Fruit fly (Drosophila melanogaster) whole organism, wandering third instar larva: ENCODE measurements around the gene CG15914.
A peak's percentile ranks its signal among the peaks of the same experiment; 100 is the strongest.

Experiments used
- Abd-B ChIP-seq: fragments of >200 bp; optimal IDR thresholded peaks from 2 replicates; lab custom pipeline; 2017; ENCODE audit warnings: missing biosample characterization, missing genetic modification characterization
- CG32264 ChIP-seq: fragments of 200-800 bp; sonication (Bioruptor generic); optimal IDR thresholded peaks from 2 replicates; lab custom pipeline; 2016; ENCODE audit warnings: missing biosample characterization, missing genetic modification characterization
- CrebA ChIP-seq: fragments of 200-800 bp; sonication (Bioruptor generic); optimal IDR thresholded peaks from 2 replicates; lab custom pipeline; 2016; ENCODE audit warnings: missing biosample characterization, mild to moderate bottlenecking, missing genetic modification characterization, borderline replicate concordance
- Dfd ChIP-seq: fragments of >200 bp; optimal IDR thresholded peaks from 2 replicates; lab custom pipeline; 2017; ENCODE audit warnings: missing biosample characterization, missing genetic modification characterization
- Dif ChIP-seq: fragments of 200-275, 200-300 bp; sonication (Bioruptor generic); optimal IDR thresholded peaks from 2 replicates; lab custom pipeline; 2018; ENCODE audit warnings: missing biosample characterization, missing genetic modification characterization; ENCODE audit not compliant: partially characterized antibody
- GATAd ChIP-seq: sonication (Bioruptor generic); optimal IDR thresholded peaks from 2 replicates; lab custom pipeline; 2016; ENCODE audit warnings: missing biosample characterization, missing genetic modification characterization
- HLH106 ChIP-seq: fragments of 200-800 bp; optimal IDR thresholded peaks from 3 replicates; lab custom pipeline; 2019; ENCODE audit warnings: missing biosample characterization, mild to moderate bottlenecking, missing genetic modification characterization, moderate library complexity
- Hnf4 ChIP-seq: fragments of 200-800 bp; sonication (Bioruptor generic); optimal IDR thresholded peaks from 2 replicates; lab custom pipeline; 2016; ENCODE audit warnings: missing biosample characterization, mild to moderate bottlenecking, missing genetic modification characterization
- Hr83 ChIP-seq: fragments of 200-300 bp; sonication (Bioruptor generic); optimal IDR thresholded peaks from 2 replicates; lab custom pipeline; 2016; ENCODE audit warnings: missing biosample characterization, mild to moderate bottlenecking, missing genetic modification characterization, moderate library complexity; ENCODE audit not compliant: poor library complexity, severe bottlenecking
- Jra ChIP-seq: sonication (Bioruptor generic); optimal IDR thresholded peaks from 2 replicates; lab custom pipeline; 2016; ENCODE audit warnings: missing biosample characterization, missing genetic modification characterization
- Mio ChIP-seq: sonication (Bioruptor generic); optimal IDR thresholded peaks from 2 replicates; lab custom pipeline; 2016; ENCODE audit warnings: missing biosample characterization, missing genetic modification characterization
- N ChIP-seq: fragments of >200 bp; optimal IDR thresholded peaks from 2 replicates; lab custom pipeline; 2018; ENCODE audit warnings: missing biosample characterization, missing external identifiers, missing genetic modification characterization
- OdsH ChIP-seq: fragments of 200-800 bp; sonication (Bioruptor generic); optimal IDR thresholded peaks from 2 replicates; lab custom pipeline; 2016; ENCODE audit warnings: missing biosample characterization, mild to moderate bottlenecking, missing genetic modification characterization
- Rel ChIP-seq, 2 experiments: fragments of 200-800 bp; sonication (Bioruptor generic) in 1 of 2; optimal IDR thresholded peaks; 2 replicates in 1 of 2; 3 replicates in 1 of 2; lab custom pipeline; 2016 to 2019; ENCODE audit warnings: mild to moderate bottlenecking in 2 of 2, missing biosample characterization in 2 of 2, missing genetic modification characterization in 2 of 2, moderate library complexity in 1 of 2
- Sp1 ChIP-seq: fragments of 200-800 bp; sonication (Bioruptor generic); optimal IDR thresholded peaks from 3 replicates; lab custom pipeline; 2019; ENCODE audit warnings: missing biosample characterization, mild to moderate bottlenecking, missing genetic modification characterization, moderate library complexity
- Vsx2 ChIP-seq: fragments of 200-300, 225-300 bp; sonication (Bioruptor generic); optimal IDR thresholded peaks from 2 replicates; lab custom pipeline; 2018; ENCODE audit warnings: missing biosample characterization, missing genetic modification characterization; ENCODE audit not compliant: partially characterized antibody
- br ChIP-seq: fragments of 200-800 bp; sonication (Bioruptor generic); optimal IDR thresholded peaks from 2 replicates; lab custom pipeline; 2016; ENCODE audit warnings: missing biosample characterization, missing genetic modification characterization
- brk ChIP-seq: fragments of 200-800 bp; sonication (Bioruptor generic); optimal IDR thresholded peaks from 2 replicates; lab custom pipeline; 2016; ENCODE audit warnings: missing biosample characterization, mild to moderate bottlenecking, missing genetic modification characterization
- ey ChIP-seq: fragments of 200-800 bp; sonication (Bioruptor generic); optimal IDR thresholded peaks from 2 replicates; lab custom pipeline; 2016; ENCODE audit warnings: missing biosample characterization, missing genetic modification characterization
- foxo ChIP-seq, 2 experiments: fragments of 200-800 bp; sonication (Bioruptor generic); optimal IDR thresholded peaks; 2 replicates in 1 of 2; 3 replicates in 1 of 2; lab custom pipeline; 2016 to 2017; ENCODE audit warnings: missing biosample characterization in 2 of 2, missing genetic modification characterization in 2 of 2
- fru ChIP-seq: fragments of 200-800 bp; sonication (Bioruptor generic); optimal IDR thresholded peaks from 3 replicates; lab custom pipeline; 2016; ENCODE audit warnings: missing biosample characterization, mild to moderate bottlenecking, missing genetic modification characterization
- h ChIP-seq: fragments of 200-800 bp; sonication (Bioruptor generic); optimal IDR thresholded peaks from 3 replicates; lab custom pipeline; 2016; ENCODE audit warnings: missing biosample characterization, mild to moderate bottlenecking, missing genetic modification characterization
- jim ChIP-seq: fragments of 175-275, 200-325 bp; sonication (Bioruptor generic); optimal IDR thresholded peaks from 2 replicates; lab custom pipeline; 2016; ENCODE audit warnings: missing biosample characterization, mild to moderate bottlenecking, missing genetic modification characterization
- lola ChIP-seq: fragments of >200 bp; optimal IDR thresholded peaks from 2 replicates; lab custom pipeline; 2017; ENCODE audit warnings: missing biosample characterization, missing genetic modification characterization
- pan ChIP-seq: fragments of >200 bp; optimal IDR thresholded peaks from 2 replicates; lab custom pipeline; 2017
- psq ChIP-seq: fragments of 200-800 bp; sonication (Bioruptor generic); optimal IDR thresholded peaks from 3 replicates; lab custom pipeline; 2017; ENCODE audit warnings: missing biosample characterization, mild to moderate bottlenecking, missing genetic modification characterization, moderate library complexity
- rgr ChIP-seq: fragments of 200-800 bp; sonication (Bioruptor generic); optimal IDR thresholded peaks from 3 replicates; lab custom pipeline; 2016; ENCODE audit warnings: missing biosample characterization, mild to moderate bottlenecking, missing genetic modification characterization
- sage ChIP-seq: fragments of 200-800 bp; sonication (Bioruptor generic); optimal IDR thresholded peaks from 2 replicates; lab custom pipeline; 2016; ENCODE audit warnings: missing biosample characterization, mild to moderate bottlenecking, missing genetic modification characterization
- sv ChIP-seq: fragments of 200-800 bp; sonication (Bioruptor generic); optimal IDR thresholded peaks from 3 replicates; lab custom pipeline; 2016; ENCODE audit warnings: missing biosample characterization, missing genetic modification characterization
- usp ChIP-seq: fragments of >200 bp; optimal IDR thresholded peaks from 2 replicates; lab custom pipeline; 2017; ENCODE audit warnings: missing biosample characterization, missing genetic modification characterization
- woc ChIP-seq: sonication (Bioruptor generic); optimal IDR thresholded peaks from 2 replicates; lab custom pipeline; 2016; ENCODE audit warnings: missing biosample characterization, mild to moderate bottlenecking, missing genetic modification characterization

The CG15914 gene

DNA sequence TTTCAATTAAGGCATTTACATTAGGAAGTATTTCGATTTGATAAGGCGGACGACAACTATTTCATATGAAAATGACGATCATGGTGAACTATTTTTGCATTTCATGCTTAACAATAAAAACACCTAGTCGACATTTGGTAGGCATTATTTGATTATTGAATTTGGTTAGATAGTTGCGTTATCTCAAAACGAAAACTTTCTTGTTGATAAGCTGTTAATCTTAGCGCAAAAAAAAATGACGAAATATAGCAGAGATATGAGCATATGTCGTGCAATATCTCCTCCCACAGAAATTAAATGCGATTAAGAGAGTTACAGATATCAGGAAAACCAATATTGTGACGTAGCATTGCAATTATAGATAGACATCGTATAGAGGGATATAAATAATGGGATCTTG is 35.5 kb downstream of the CG15914 start:
- no peak for TF ChIP-seq Mio (GFP tag; lab: Kevin White, UChicago)
- TF ChIP-seq OdsH (GFP tag; lab: Kevin White, UChicago) = no peak
- no peak for TF ChIP-seq foxo (GFP tag; optimal IDR thresholded peaks at IDR 0.05; lab: Kevin White, UChicago)
- TF ChIP-seq HLH106 (tag; lab: Kevin White, UChicago) = no peak
- TF ChIP-seq psq = no peak
- no peak for TF ChIP-seq Hnf4 (GFP tag; lab: Kevin White, UChicago)
- no peak for TF ChIP-seq lola (GFP tag; lab: Kevin White, UChicago)
- TF ChIP-seq CG32264 (GFP tag; lab: Kevin White, UChicago) = no peak
- no peak for TF ChIP-seq Dfd
- TF ChIP-seq CrebA = no peak
- no peak for TF ChIP-seq Rel (GFP tag; optimal IDR thresholded peaks at IDR 0.05; lab: Kevin White, UChicago)
- no peak for TF ChIP-seq Rel (tag; optimal IDR thresholded peaks at IDR 0.05; lab: Kevin White, UChicago)
- TF ChIP-seq ey (GFP tag; lab: Kevin White, UChicago) = no peak
- no peak for TF ChIP-seq Abd-B
- no peak for TF ChIP-seq h (GFP tag; lab: Kevin White, UChicago)

DNA sequence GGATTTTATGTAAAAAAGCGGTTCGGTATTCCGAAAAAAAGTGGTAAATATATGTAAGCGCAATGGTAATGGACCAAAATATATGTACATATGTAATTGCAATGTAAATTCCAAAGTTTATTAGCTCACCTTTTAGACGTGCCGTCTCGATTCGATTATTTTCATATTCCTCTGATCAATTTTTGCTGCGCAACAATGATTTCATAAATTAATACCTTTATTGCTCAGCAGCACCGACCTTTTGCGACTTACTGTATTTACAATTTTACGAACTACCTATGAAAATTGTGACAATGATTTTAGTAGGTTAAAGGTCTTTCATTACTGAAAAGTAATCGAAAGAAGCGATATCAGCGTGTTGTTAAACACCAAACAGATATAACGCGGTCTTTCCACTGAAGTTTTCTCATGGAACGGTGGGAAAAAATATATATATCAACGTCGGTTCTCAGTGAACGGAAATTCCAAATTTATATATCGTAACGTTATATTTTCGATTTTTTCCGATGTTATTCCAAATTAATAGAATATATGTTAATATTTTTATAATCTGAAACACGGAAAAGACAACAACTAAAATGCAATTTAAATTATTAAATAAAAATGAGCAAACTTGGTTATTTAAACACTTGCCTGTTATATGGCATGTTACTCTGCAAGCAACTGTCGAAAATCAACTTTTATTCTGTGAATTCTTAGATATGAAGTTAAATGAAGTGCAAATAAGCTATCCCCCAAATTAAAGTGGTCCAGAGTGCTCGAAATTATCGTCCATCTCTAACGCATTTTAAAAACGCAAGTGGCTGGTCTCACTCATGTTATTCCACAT is 36.8 kb downstream of the CG15914 start, which contains the start of the genes MSBP and CG15916:
MSBP (minus strand) TSS at position 330 of the 829 bp plus-strand sequence.
CG15916 (plus strand) TSS at position 810 of the 829 bp plus-strand sequence.
- TF ChIP-seq psq = peak; percentile 12
- peak; percentile 51 for TF ChIP-seq HLH106 (tag; lab: Kevin White, UChicago)
- TF ChIP-seq pan (lab: Kevin White, UChicago) = no peak
- TF ChIP-seq Vsx2 (GFP tag; lab: Kevin White, UChicago) = no peak
- TF ChIP-seq brk (GFP tag; lab: Kevin White, UChicago) = no peak
- peak; percentile 74 for TF ChIP-seq N
- TF ChIP-seq Dif (GFP tag; lab: Kevin White, UChicago) = no peak
- peak; percentile 1 for TF ChIP-seq ey (GFP tag; lab: Kevin White, UChicago)
- peak; percentile 17 for TF ChIP-seq Hnf4 (GFP tag; lab: Kevin White, UChicago)
- peak; percentile 41 for TF ChIP-seq woc (GFP tag; lab: Kevin White, UChicago)
- TF ChIP-seq foxo (GFP tag; optimal IDR thresholded peaks at IDR 0.05; lab: Kevin White, UChicago) = peak in 1 of 2 experiments; percentile 29
- TF ChIP-seq fru (GFP tag; lab: Kevin White, UChicago) = peak; percentile 2
- peak; percentile 30 for TF ChIP-seq rgr (GFP tag; lab: Kevin White, UChicago)
- TF ChIP-seq Sp1 (GFP tag; lab: Kevin White, UChicago) = peak; percentile 29
- TF ChIP-seq, all 38 proteins: peak for 10

DNA sequence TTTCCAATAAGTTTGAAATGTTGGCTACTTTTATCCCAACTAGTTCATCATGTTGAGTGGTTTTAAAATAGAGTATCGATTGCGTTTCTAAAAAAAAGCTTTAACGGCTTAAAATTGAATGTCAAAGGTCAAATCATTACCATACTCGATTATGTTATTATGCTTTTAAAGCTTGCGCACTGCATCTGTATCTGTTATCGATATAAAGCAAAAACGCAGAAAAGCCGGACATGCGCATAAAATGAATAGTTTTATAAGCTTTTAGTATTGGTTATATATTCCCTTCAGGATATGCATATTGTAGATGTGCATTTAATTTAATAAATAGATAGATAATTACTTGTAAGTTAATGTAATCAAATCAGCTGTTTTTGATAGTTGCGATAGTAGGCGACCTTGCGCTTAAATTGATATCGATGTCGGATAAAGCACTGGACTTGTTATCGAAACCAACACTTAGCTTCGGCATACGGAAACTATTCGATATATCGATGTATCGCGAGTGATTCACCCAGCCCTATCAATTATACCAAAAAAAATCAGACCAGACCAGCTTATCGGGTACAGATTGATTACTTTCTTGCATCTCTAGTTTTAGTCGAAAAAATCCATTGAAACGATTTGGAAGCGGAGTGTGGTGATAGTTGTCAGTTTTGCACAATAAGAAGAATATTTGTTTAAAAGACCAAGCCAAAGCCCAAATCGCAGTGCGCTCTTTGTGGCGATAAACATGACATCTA is 38.6 kb downstream of the CG15914 start, which contains the start of gene shi:
shi (plus strand) TSS at position 511 of the 740 bp plus-strand sequence.
- no peak for TF ChIP-seq Hr83 (GFP tag; lab: Kevin White, UChicago)
- no peak for TF ChIP-seq Sp1 (GFP tag; lab: Kevin White, UChicago)
- TF ChIP-seq rgr (GFP tag; lab: Kevin White, UChicago) = no peak
- TF ChIP-seq Hnf4 (GFP tag; lab: Kevin White, UChicago) = peak; percentile 4
- TF ChIP-seq fru (GFP tag; lab: Kevin White, UChicago) = peak; percentile 48
- no peak for TF ChIP-seq GATAd
- no peak for TF ChIP-seq foxo (GFP tag; optimal IDR thresholded peaks at IDR 0.05; lab: Kevin White, UChicago)
- no peak for TF ChIP-seq br
- TF ChIP-seq ey (GFP tag; lab: Kevin White, UChicago) = no peak
- TF ChIP-seq sage = no peak
- TF ChIP-seq psq = no peak
- TF ChIP-seq Rel (GFP tag; optimal IDR thresholded peaks at IDR 0.05; lab: Kevin White, UChicago) = no peak
- no peak for TF ChIP-seq Rel (tag; optimal IDR thresholded peaks at IDR 0.05; lab: Kevin White, UChicago)
- peak; percentile 27 for TF ChIP-seq brk (GFP tag; lab: Kevin White, UChicago)
- peak; percentile 23 for TF ChIP-seq woc (GFP tag; lab: Kevin White, UChicago)
- no peak for TF ChIP-seq Dif (GFP tag; lab: Kevin White, UChicago)
- TF ChIP-seq OdsH (GFP tag; lab: Kevin White, UChicago) = no peak
- TF ChIP-seq sv (GFP tag; lab: Kevin White, UChicago) = no peak
- peak; percentile 68 for TF ChIP-seq Jra (GFP tag; lab: Kevin White, UChicago)
- no peak for TF ChIP-seq h (GFP tag; lab: Kevin White, UChicago)
- no peak for TF ChIP-seq CrebA
- no peak for TF ChIP-seq jim (GFP tag; lab: Kevin White, UChicago)
- no peak for TF ChIP-seq usp (GFP tag; lab: Kevin White, UChicago)
- TF ChIP-seq, all 38 proteins: peak for 5
